Worm (Caenorhabditis elegans) whole organism, L4/young adult: ENCODE data around the gene dct-12.

Experiments
- W03F9.2 ChIP-seq: fragments of 150-350 bp; optimal IDR thresholded peaks from 2 replicates; lab custom pipeline; 2014; ENCODE audit warnings: missing biosample characterization, missing genetic modification characterization
- dao-5 ChIP-seq: sonication (generic microtip); optimal IDR thresholded peaks from 2 replicates; lab custom pipeline; 2016; ENCODE audit warnings: missing genotype, missing genetic modification characterization, moderate library complexity, missing compliant biosample characterization
- him-1 ChIP-seq: sonication (generic microtip); optimal IDR thresholded peaks from 2 replicates; lab custom pipeline; 2016; ENCODE audit warnings: missing genotype, missing genetic modification reagents, missing genetic modification characterization, missing compliant biosample characterization

DNA sequence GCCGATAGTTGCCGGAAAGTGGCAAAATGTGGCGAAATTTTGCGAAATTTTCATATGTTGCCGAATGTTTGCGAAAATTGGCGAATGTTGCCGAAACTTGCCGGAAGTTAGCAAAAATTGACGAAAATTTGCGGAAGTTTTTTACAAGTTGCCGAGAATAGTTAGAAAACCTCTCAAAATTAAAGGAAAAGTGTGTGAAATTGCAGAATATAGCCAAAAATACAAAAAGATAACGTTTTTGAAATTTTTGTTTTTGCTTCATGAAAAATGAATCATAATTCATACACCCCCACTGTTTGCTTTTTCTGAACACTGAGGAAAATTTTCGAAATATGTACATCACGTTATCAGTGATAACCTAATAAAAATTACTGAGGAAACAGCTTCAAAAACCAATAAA lies 49.4 kb upstream of the dct-12 start:
- no peak for TF ChIP-seq him-1 (tag; lab: Kevin White, UChicago)
- no peak for TF ChIP-seq W03F9.2 (tag; lab: Kevin White, UChicago)
- no peak for TF ChIP-seq dao-5 (tag; lab: Kevin White, UChicago)
